Fruit fly (Drosophila melanogaster): ENCODE measurements around the gene Arl6IP1.
A peak's percentile ranks its signal among the peaks of the same experiment; 100 is the strongest.

The Arl6IP1 gene

dm6 chr3R:16620478-16620877, 22.9 kb upstream of the Arl6IP1 start, which contains the start of gene CG14893:
TSS of gene CG14893 (plus strand) at chr3R:16620778.
- no peak for TF ChIP-seq CG8119 (GFP tag; IDR thresholded peaks at IDR 0.05)
- TF ChIP-seq Hr38 (GFP tag; optimal IDR thresholded peaks at IDR 0.05) = no peak
- no peak for TF ChIP-seq dac (GFP tag; optimal IDR thresholded peaks at IDR 0.05)
- no peak for TF ChIP-seq CG34406 (GFP tag; optimal IDR thresholded peaks at IDR 0.05)

DNA sequence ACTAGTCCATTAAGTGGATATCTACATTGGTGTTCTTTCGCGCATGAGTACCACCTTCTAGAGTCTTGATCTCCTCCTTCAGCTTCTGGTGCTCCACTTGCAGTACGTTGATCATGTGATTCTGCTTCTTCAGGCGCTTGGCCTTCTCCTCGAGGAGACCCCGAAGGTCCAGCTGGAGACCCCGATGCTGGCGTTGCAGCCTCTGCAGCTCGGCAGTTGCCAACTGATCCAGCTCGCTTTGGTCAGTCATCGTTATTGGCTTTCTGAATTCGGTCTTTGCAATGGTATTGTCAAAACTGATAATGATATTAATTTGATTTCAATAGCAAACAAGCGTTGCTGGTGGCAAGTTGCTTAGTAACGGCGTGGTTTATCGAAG, 19.0 kb upstream of the Arl6IP1 start, which contains the start of gene Ccdc114:
Ccdc114 (minus strand) TSS at position 347 of the 379 bp plus-strand sequence.
- TF ChIP-seq CG8319 (GFP tag; optimal IDR thresholded peaks at IDR 0.05) = peak; percentile 70
- TF ChIP-seq CG11762 (GFP tag; optimal IDR thresholded peaks at IDR 0.05; ENCODE audit: insufficient read depth) = no peak
- TF ChIP-seq Lpt (GFP tag; optimal IDR thresholded peaks at IDR 0.05) = no peak

- TF ChIP-seq Eip75B (GFP tag; optimal IDR thresholded peaks at IDR 0.05) (no peak), CG6854 (GFP tag; optimal IDR thresholded peaks at IDR 0.05) (peak; percentile 38), dsx (GFP tag; optimal IDR thresholded peaks at IDR 0.05; ENCODE audit: poor library complexity, severe bottlenecking) (no peak), Eip78C (GFP tag) (peak; percentile 50), CG3919 (GFP tag; optimal IDR thresholded peaks at IDR 0.05) (peak; percentile 13), salr (GFP tag; optimal IDR thresholded peaks at IDR 0.05) (no peak), Hr4 (GFP tag; optimal IDR thresholded peaks at IDR 0.05) (peak; percentile 15)
Observed at dm6 chr3R:16624750-16625549, 18.5 kb upstream of the Arl6IP1 start, which contains the start of gene Fas1. TSS of gene Fas1 (plus strand) at chr3R:16625238.

- no peak for TF ChIP-seq Sox14 (GFP tag; optimal IDR thresholded peaks at IDR 0.05)
- 0 out of 3 replicates have a peak, but pooled peaks have one; percentile 29 for TF ChIP-seq CG6163 (GFP tag; IDR thresholded peaks at IDR 0.05)
- TF ChIP-seq CG1621 (tag; optimal IDR thresholded peaks at IDR 0.05) = peak; percentile 26
- no peak for TF ChIP-seq Eip93F (GFP tag; optimal IDR thresholded peaks at IDR 0.05)
- TF ChIP-seq CG8119 (GFP tag; IDR thresholded peaks at IDR 0.05) = peak; percentile 33; the same call in 1 of the 3 replicates
- TF ChIP-seq CG7368 (GFP tag; optimal IDR thresholded peaks at IDR 0.05) = no peak
- no peak for TF ChIP-seq CG32006 (GFP tag; optimal IDR thresholded peaks at IDR 0.05)
- TF ChIP-seq CG11902 (GFP tag; optimal IDR thresholded peaks at IDR 0.05) = no peak
- TF ChIP-seq Eip78C (GFP tag) = peak; percentile 46
Observed at dm6 chr3R:16625844-16626430, 17.5 kb upstream of the Arl6IP1 start.

DNA sequence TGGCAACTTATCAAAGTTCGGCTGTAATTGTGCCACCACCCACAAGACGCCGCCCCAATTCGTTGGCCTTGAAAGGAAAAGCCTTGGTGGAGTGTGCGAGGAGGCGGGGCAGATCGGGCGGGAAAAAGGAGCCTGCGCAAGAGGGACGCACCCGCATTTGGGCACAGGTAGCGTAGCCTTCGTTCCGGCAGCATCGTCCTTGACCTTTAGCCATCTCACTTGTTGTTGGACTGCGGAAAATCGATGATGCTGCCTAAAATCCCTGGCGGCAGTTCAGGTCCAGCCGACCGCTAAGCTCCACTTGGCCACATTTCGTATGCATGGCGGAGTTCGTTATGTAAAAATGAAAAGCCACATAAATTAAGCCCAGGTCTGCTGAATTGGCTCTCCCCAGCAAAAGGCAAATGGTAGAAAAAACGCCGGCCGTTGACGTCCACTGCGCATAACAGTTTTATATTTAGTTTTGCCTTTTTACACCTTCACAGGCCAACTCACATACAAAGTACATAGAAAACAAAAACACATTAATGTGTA, 16.4 kb upstream of the Arl6IP1 start:
- TF ChIP-seq net (GFP tag; optimal IDR thresholded peaks at IDR 0.05) (no peak), fkh (GFP tag; optimal IDR thresholded peaks at IDR 0.05) (peak; percentile 51), vri (GFP tag; optimal IDR thresholded peaks at IDR 0.05) (no peak), CG1621 (tag; optimal IDR thresholded peaks at IDR 0.05) (no peak)

dm6 chr3R:16630564-16630963, 12.8 kb upstream of the Arl6IP1 start:
- no peak for TF ChIP-seq CG8319 (GFP tag; optimal IDR thresholded peaks at IDR 0.05)
- TF ChIP-seq CG6808 (GFP tag; optimal IDR thresholded peaks at IDR 0.05) = no peak
- TF ChIP-seq Hr4 (GFP tag; optimal IDR thresholded peaks at IDR 0.05) = no peak
- TF ChIP-seq CG6163 (GFP tag; IDR thresholded peaks at IDR 0.05) = no peak
- no peak for TF ChIP-seq Eip78C (GFP tag)
- no peak for TF ChIP-seq Sox102F (GFP tag; optimal IDR thresholded peaks at IDR 0.05)
- no peak for TF ChIP-seq CG1621 (tag; optimal IDR thresholded peaks at IDR 0.05)
- TF ChIP-seq CG34406 (GFP tag; optimal IDR thresholded peaks at IDR 0.05) = no peak
- TF ChIP-seq Gug (GFP tag; IDR thresholded peaks at IDR 0.05) = no peak
- TF ChIP-seq Sox15 (GFP tag; optimal IDR thresholded peaks at IDR 0.05) = no peak
- TF ChIP-seq acj6 (GFP tag; optimal IDR thresholded peaks at IDR 0.05) = no peak
- no peak for TF ChIP-seq CG11902 (GFP tag; optimal IDR thresholded peaks at IDR 0.05)
- no peak for TF ChIP-seq fkh (GFP tag; optimal IDR thresholded peaks at IDR 0.05)
- no peak for TF ChIP-seq Met (GFP tag; optimal IDR thresholded peaks at IDR 0.05)
